Worm (Caenorhabditis elegans) whole organism, midembryonic: ENCODE results near the gene W03C9.6.

Source experiments
- T22C8.4 ChIP-seq: fragments of 200-800 bp; sonication (Bioruptor generic); IDR thresholded peaks from 2 replicates; pipeline ENCODE4 v1.3.6; 2022; ENCODE audit warnings: missing genetic modification characterization, missing compliant biosample characterization
- cog-1 ChIP-seq: sonication (generic microtip); optimal IDR thresholded peaks from 2 replicates; lab custom pipeline; 2016; ENCODE audit warnings: missing genetic modification characterization, missing compliant biosample characterization
- flt-1 ChIP-seq: fragments of 200-800 bp; sonication (Bioruptor generic); IDR thresholded peaks from 2 replicates; pipeline ENCODE4 v1.3.6; 2022; ENCODE audit warnings: missing genetic modification characterization, missing compliant biosample characterization
- klf-2 ChIP-seq: fragments of 200-800 bp; sonication (Bioruptor generic); conservative IDR thresholded peaks from 2 replicates; pipeline ENCODE4 v1.3.6; 2022; ENCODE audit warnings: missing genetic modification reagents, missing genetic modification characterization, missing compliant biosample characterization
- med-1 ChIP-seq: sonication (generic microtip); optimal IDR thresholded peaks from 2 replicates; lab custom pipeline; 2017; ENCODE audit warnings: missing genetic modification characterization, mild to moderate bottlenecking, missing compliant biosample characterization, antibody characterized with exemption, missing genetic modification reagents; ENCODE audit not compliant: insufficient read depth
- ref-1 ChIP-seq: fragments of 200-800 bp; sonication (Bioruptor generic); conservative IDR thresholded peaks from 2 replicates; pipeline ENCODE4 v1.3.6; 2022; ENCODE audit warnings: missing genetic modification reagents, missing genetic modification characterization, missing compliant biosample characterization
- tab-1 ChIP-seq: fragments of 200-800 bp; sonication (Bioruptor generic); IDR thresholded peaks from 2 replicates; pipeline ENCODE4 v1.3.6; 2022; ENCODE audit warnings: missing genetic modification characterization, missing compliant biosample characterization
- ztf-23 ChIP-seq: fragments of 200-800 bp; sonication (Bioruptor generic); IDR thresholded peaks from 2 replicates; pipeline ENCODE4 v1.3.6; 2022; ENCODE audit warnings: missing genetic modification reagents, missing genetic modification characterization, missing compliant biosample characterization
- ztf-29 ChIP-seq: fragments of 200-800 bp; sonication (Bioruptor generic); IDR thresholded peaks from 2 replicates; pipeline ENCODE4 v1.3.6; 2022; ENCODE audit warnings: missing genetic modification reagents, missing genetic modification characterization, missing compliant biosample characterization

W03C9.6 gene

ce11 chrII:11978920-11979319, 24.6 kb downstream of the W03C9.6 start:
- TF ChIP-seq tab-1 (GFP tag; lab: Robert Waterston, UW) (no peak), ztf-29 (no peak), T22C8.4 (GFP tag; lab: Robert Waterston, UW) (no peak), flt-1 (GFP tag; lab: Robert Waterston, UW) (no peak), klf-2 (no peak), ref-1 (no peak)

- 0 out of 2 replicates have a peak, but pooled peaks have one; percentile 4 for TF ChIP-seq tab-1 (GFP tag; lab: Robert Waterston, UW)
- no peak for TF ChIP-seq cog-1 (tag; lab: Kevin White, UChicago)
Measured at ce11 chrII:11979449-11980095, 25.3 kb downstream of the W03C9.6 start, which contains the start of the genes ash-2 and Y17G7B.20. TSS of gene ash-2 (plus strand) at chrII:11979838. TSS of gene Y17G7B.20 (minus strand) at chrII:11979844.

ce11 chrII:11980110-11980509, 25.8 kb downstream of the W03C9.6 start:
- TF ChIP-seq cog-1 (tag; lab: Kevin White, UChicago) = peak; percentile 62
- 0 out of 2 replicates have a peak, but pooled peaks have one; percentile 8 for TF ChIP-seq tab-1 (GFP tag; lab: Robert Waterston, UW)
- no peak for TF ChIP-seq ref-1
- no peak for TF ChIP-seq T22C8.4 (GFP tag; lab: Robert Waterston, UW)
- TF ChIP-seq klf-2 = no peak
- no peak for TF ChIP-seq ztf-29
- no peak for TF ChIP-seq med-1 (GFP tag; lab: Kevin White, UChicago)
- peak; percentile 76 for TF ChIP-seq ztf-23
- TF ChIP-seq flt-1 (GFP tag; lab: Robert Waterston, UW) = peak; percentile 63

- TF ChIP-seq ztf-29 (no peak), ztf-23 (no peak), flt-1 (GFP tag; lab: Robert Waterston, UW) (no peak), tab-1 (GFP tag; lab: Robert Waterston, UW) (no peak), T22C8.4 (GFP tag; lab: Robert Waterston, UW) (no peak), med-1 (GFP tag; lab: Kevin White, UChicago) (no peak), ref-1 (no peak), cog-1 (tag; lab: Kevin White, UChicago) (no peak), klf-2 (no peak)
Measured at ce11 chrII:11988724-11989123, 34.4 kb downstream of the W03C9.6 start, which contains the start of gene Y17G7B.3. TSS of gene Y17G7B.3 (plus strand) at chrII:11989024.

ce11 chrII:11992701-11993100, 38.4 kb downstream of the W03C9.6 start, which contains the start of gene dhps-1:
TSS of gene dhps-1 (plus strand) at chrII:11993001.
- TF ChIP-seq klf-2 (no peak), ref-1 (no peak), T22C8.4 (GFP tag; lab: Robert Waterston, UW) (no peak), ztf-23 (no peak), med-1 (GFP tag; lab: Kevin White, UChicago) (no peak), flt-1 (GFP tag; lab: Robert Waterston, UW) (no peak), cog-1 (tag; lab: Kevin White, UChicago) (no peak), ztf-29 (no peak), tab-1 (GFP tag; lab: Robert Waterston, UW) (no peak)

ce11 chrII:11994940-11995339, 40.6 kb downstream of the W03C9.6 start:
- TF ChIP-seq cog-1 (tag; lab: Kevin White, UChicago) = no peak

- no peak for TF ChIP-seq flt-1 (GFP tag; lab: Robert Waterston, UW)
- TF ChIP-seq tab-1 (GFP tag; lab: Robert Waterston, UW) = no peak
- no peak for TF ChIP-seq ztf-29
- no peak for TF ChIP-seq T22C8.4 (GFP tag; lab: Robert Waterston, UW)
- no peak for TF ChIP-seq ztf-23
- TF ChIP-seq ref-1 = no peak
- TF ChIP-seq klf-2 = no peak
- TF ChIP-seq med-1 (GFP tag; lab: Kevin White, UChicago) = no peak
- no peak for TF ChIP-seq cog-1 (tag; lab: Kevin White, UChicago)
Measured at ce11 chrII:11998903-11999302, 44.6 kb downstream of the W03C9.6 start, which contains the start of gene Y17G7B.23. TSS of gene Y17G7B.23 (plus strand) at chrII:11999203.

ce11 chrII:12005981-12006380, 51.7 kb downstream of the W03C9.6 start:
- TF ChIP-seq cog-1 (tag; lab: Kevin White, UChicago) (no peak), T22C8.4 (GFP tag; lab: Robert Waterston, UW) (no peak), klf-2 (no peak), ztf-23 (no peak), med-1 (GFP tag; lab: Kevin White, UChicago) (no peak), ref-1 (no peak), tab-1 (GFP tag; lab: Robert Waterston, UW) (no peak), flt-1 (GFP tag; lab: Robert Waterston, UW) (no peak)

ce11 chrII:12006575-12007098, 52.3 kb downstream of the W03C9.6 start, which contains the start of gene mcm-2:
TSS of gene mcm-2 (minus strand) at chrII:12006625.
- TF ChIP-seq tab-1 (GFP tag; lab: Robert Waterston, UW) (no peak), T22C8.4 (GFP tag; lab: Robert Waterston, UW) (no peak), ztf-29 (no peak), ztf-23 (0 out of 2 replicates have a peak, but pooled peaks have one; percentile 25)

ce11 chrII:12008772-12009171, 54.5 kb downstream of the W03C9.6 start, which contains the start of gene glb-29:
TSS of gene glb-29 (plus strand) at chrII:12009072.
- no peak for TF ChIP-seq cog-1 (tag; lab: Kevin White, UChicago)
